Fruit fly (Drosophila melanogaster): Measurements from ENCODE around the gene Tsp33B.

- TF ChIP-seq CG8319 (GFP tag; optimal IDR thresholded peaks at IDR 0.05) (no peak), CG15336 (GFP tag; IDR thresholded peaks at IDR 0.05) (no peak), CG34406 (GFP tag; optimal IDR thresholded peaks at IDR 0.05) (no peak), CG10669 (GFP tag; optimal IDR thresholded peaks at IDR 0.05) (no peak), CG7368 (GFP tag; optimal IDR thresholded peaks at IDR 0.05) (no peak), Ets21C (GFP tag; optimal IDR thresholded peaks at IDR 0.05) (no peak), CG8119 (GFP tag; IDR thresholded peaks at IDR 0.05) (no peak), CG3032 (tag; optimal IDR thresholded peaks at IDR 0.05) (no peak), achi (GFP tag; optimal IDR thresholded peaks at IDR 0.05) (no peak), OdsH (GFP tag; optimal IDR thresholded peaks at IDR 0.05) (no peak), CG6792 (GFP tag; optimal IDR thresholded peaks at IDR 0.05) (no peak), Sox14 (GFP tag; optimal IDR thresholded peaks at IDR 0.05) (no peak)
These were observed 48.2 kb upstream of the Tsp33B start, which contains the start of gene CG31704 for dm6 chr2L:11840391-11840790.
